Worm (Caenorhabditis elegans): ENCODE results near the gene F41B5.1.

- TF ChIP-seq flt-1 (GFP tag; IDR thresholded peaks at IDR 0.05): no peak
- no peak for TF ChIP-seq ama-1 (optimal IDR thresholded peaks at IDR 0.05)
- no peak for TF ChIP-seq hnd-1 (tag; optimal IDR thresholded peaks at IDR 0.05)
- TF ChIP-seq hmbx-1 (tag; optimal IDR thresholded peaks at IDR 0.05): no peak
- TF ChIP-seq ceh-13 (GFP tag; optimal IDR thresholded peaks at IDR 0.05): no peak
- no peak for TF ChIP-seq F13C5.2 (tag; optimal IDR thresholded peaks at IDR 0.05)
- no peak for TF ChIP-seq ceh-36 (tag; optimal IDR thresholded peaks at IDR 0.05)
- no peak for TF ChIP-seq aly-1 (tag; optimal IDR thresholded peaks at IDR 0.05)
- TF ChIP-seq scrt-1 (GFP tag; IDR thresholded peaks at IDR 0.05): no peak
- no peak for TF ChIP-seq sea-1 (GFP tag; conservative IDR thresholded peaks at IDR 0.05)
- TF ChIP-seq ets-7 (tag; optimal IDR thresholded peaks at IDR 0.05): no peak
- TF ChIP-seq hmg-4 (GFP tag; optimal IDR thresholded peaks at IDR 0.05): no peak
- TF ChIP-seq tbx-11 (GFP tag; IDR thresholded peaks at IDR 0.05): no peak
Observed at ce11 chrV:2215352-2215751, 40.0 kb upstream of the F41B5.1 start, which contains the start of gene nstp-8.

All from whole organism, early embryonic.